Worm (Caenorhabditis elegans) whole organism, L1 larva: ENCODE results near the gene rbm-42.

ENCODE experiments used
- hlh-17 ChIP-seq: fragments of 200-800 bp; sonication (Bioruptor generic); optimal IDR thresholded peaks from 2 replicates; lab custom pipeline; 2018; ENCODE audit warnings: missing genetic modification characterization, mild to moderate bottlenecking, missing compliant biosample characterization, moderate library complexity, borderline replicate concordance
- nhr-11 ChIP-seq: fragments of 150-350 bp; optimal IDR thresholded peaks from 2 replicates; lab custom pipeline; 2014; ENCODE audit warnings: missing biosample characterization, missing genetic modification characterization
- nhr-12 ChIP-seq: sonication (generic microtip); optimal IDR thresholded peaks from 2 replicates; lab custom pipeline; 2017; ENCODE audit warnings: missing biosample characterization, missing genetic modification characterization
- nhr-77 ChIP-seq: fragments of 150-350 bp; optimal IDR thresholded peaks from 2 replicates; lab custom pipeline; 2014; ENCODE audit warnings: missing biosample characterization, missing genetic modification characterization

- no peak for TF ChIP-seq hlh-17 (GFP tag; lab: Kevin White, UChicago)
- TF ChIP-seq nhr-77 (tag; lab: Kevin White, UChicago), result no peak
- TF ChIP-seq nhr-12, result no peak
- TF ChIP-seq nhr-11 (tag; lab: Kevin White, UChicago), result no peak
Measured at ce11 chrIII:5183372-5183771, 30.3 kb upstream of the rbm-42 start.
